Fruit fly (Drosophila melanogaster) whole organism, prepupa: Measurements from ENCODE around the gene CG4768.

ENCODE experiments used
- CG10631 ChIP-seq: fragments of 200-800 bp; sonication (Bioruptor generic); optimal IDR thresholded peaks from 2 replicates; lab custom pipeline; 2016; ENCODE audit warnings: missing biosample characterization, missing genetic modification characterization
- CG10669 ChIP-seq: fragments of 200-800 bp; sonication (Bioruptor generic); optimal IDR thresholded peaks from 3 replicates; lab custom pipeline; 2018; ENCODE audit warnings: missing biosample characterization, mild to moderate bottlenecking, missing genetic modification characterization, moderate library complexity
- CG11294 ChIP-seq: fragments of 200-800 bp; sonication (Bioruptor generic); IDR thresholded peaks from 2 replicates; pipeline ENCODE4 v1.3.6; 2022; ENCODE audit warnings: missing biosample characterization, missing genetic modification characterization
- CG15336 ChIP-seq: fragments of 200-800 bp; sonication (Bioruptor generic); IDR thresholded peaks from 2 replicates; pipeline ENCODE4 v1.3.6; 2022; ENCODE audit warnings: missing biosample characterization, missing genetic modification characterization
- CG1621 ChIP-seq: fragments of 200-800 bp; sonication (Bioruptor generic); optimal IDR thresholded peaks from 3 replicates; lab custom pipeline; 2018; ENCODE audit warnings: missing biosample characterization, mild to moderate bottlenecking, missing genetic modification characterization
- CG16779 ChIP-seq: fragments of 200-800 bp; sonication (Bioruptor generic); optimal IDR thresholded peaks from 3 replicates; lab custom pipeline; 2017; ENCODE audit warnings: missing biosample characterization, mild to moderate bottlenecking, missing genetic modification characterization
- CG3032 ChIP-seq: fragments of 200-800 bp; optimal IDR thresholded peaks from 2 replicates; lab custom pipeline; 2019; ENCODE audit warnings: missing biosample characterization, mild to moderate bottlenecking, missing genetic modification characterization, moderate library complexity
- CG31627 ChIP-seq: fragments of 200-800 bp; sonication (Bioruptor generic); optimal IDR thresholded peaks from 3 replicates; lab custom pipeline; 2016; ENCODE audit warnings: missing biosample characterization, missing genetic modification characterization
- CG32006 ChIP-seq: fragments of 200-800 bp; sonication (Bioruptor generic); optimal IDR thresholded peaks from 3 replicates; lab custom pipeline; 2017; ENCODE audit warnings: missing biosample characterization, mild to moderate bottlenecking, missing genetic modification characterization
- CG34406 ChIP-seq: fragments of 200-800 bp; sonication (Bioruptor generic); optimal IDR thresholded peaks from 3 replicates; lab custom pipeline; 2016; ENCODE audit warnings: missing biosample characterization, missing genetic modification characterization
- CG3919 ChIP-seq: fragments of 200-800 bp; sonication (Bioruptor generic); optimal IDR thresholded peaks from 3 replicates; lab custom pipeline; 2016; ENCODE audit warnings: missing biosample characterization, missing genetic modification characterization
- CG6163 ChIP-seq: fragments of 200-800 bp; sonication (Bioruptor generic); IDR thresholded peaks from 3 replicates; pipeline ENCODE4 v1.3.6; 2022; ENCODE audit warnings: missing biosample characterization, missing genetic modification characterization
- CG6276 ChIP-seq: fragments of 200-800 bp; sonication (Bioruptor generic); optimal IDR thresholded peaks from 2 replicates; lab custom pipeline; 2017; ENCODE audit warnings: missing biosample characterization, mild to moderate bottlenecking, missing genetic modification characterization
- CG6792 ChIP-seq: fragments of 200-800 bp; sonication (Bioruptor generic); optimal IDR thresholded peaks from 3 replicates; lab custom pipeline; 2016; ENCODE audit warnings: missing biosample characterization, missing genetic modification characterization
- CG6808 ChIP-seq: fragments of 200-800 bp; sonication (Bioruptor generic); optimal IDR thresholded peaks from 3 replicates; lab custom pipeline; 2017; ENCODE audit warnings: missing biosample characterization, missing genetic modification characterization, mild to moderate bottlenecking, moderate library complexity, missing genetic modification reagents
- CG6854 ChIP-seq: fragments of 200-800 bp; sonication (Bioruptor generic); optimal IDR thresholded peaks from 2 replicates; lab custom pipeline; 2017; ENCODE audit warnings: missing biosample characterization, mild to moderate bottlenecking, missing genetic modification characterization
- CG7368 ChIP-seq: fragments of 200-800 bp; sonication (Bioruptor generic); optimal IDR thresholded peaks from 3 replicates; lab custom pipeline; 2016; ENCODE audit warnings: missing biosample characterization, missing genetic modification characterization
- CG8119 ChIP-seq: fragments of 200-800 bp; sonication (Bioruptor generic); IDR thresholded peaks from 3 replicates; pipeline ENCODE4 v1.3.6; 2022; ENCODE audit warnings: missing biosample characterization, missing genetic modification characterization
- CG8632 ChIP-seq: fragments of 200-800 bp; sonication (Bioruptor generic); optimal IDR thresholded peaks from 3 replicates; lab custom pipeline; 2016; ENCODE audit warnings: missing biosample characterization, missing genetic modification characterization
- Eip75B ChIP-seq: fragments of 200-800 bp; sonication (Bioruptor generic); optimal IDR thresholded peaks from 3 replicates; lab custom pipeline; 2016; ENCODE audit warnings: missing biosample characterization, missing genetic modification characterization
- Eip78C ChIP-seq: fragments of 200-800 bp; sonication (Bioruptor generic); peaks from one replicate; lab custom pipeline; 2016; ENCODE audit warnings: missing biosample characterization, missing genetic modification characterization
- Ets96B ChIP-seq: fragments of 200-800 bp; optimal IDR thresholded peaks from 2 replicates; lab custom pipeline; 2019; ENCODE audit warnings: missing biosample characterization, mild to moderate bottlenecking, missing genetic modification characterization, moderate library complexity
- Gug ChIP-seq: fragments of 200-800 bp; sonication (Bioruptor generic); IDR thresholded peaks from 2 replicates; pipeline ENCODE4 v1.3.6; 2022; ENCODE audit warnings: missing biosample characterization, missing genetic modification characterization
- Hr4 ChIP-seq: fragments of 200-800 bp; sonication (Bioruptor generic); optimal IDR thresholded peaks from 3 replicates; lab custom pipeline; 2016; ENCODE audit warnings: missing biosample characterization, missing genetic modification characterization
- Met ChIP-seq: fragments of 200-800 bp; sonication (Bioruptor generic); optimal IDR thresholded peaks from 3 replicates; lab custom pipeline; 2016; ENCODE audit warnings: missing biosample characterization, missing genetic modification characterization
- OdsH ChIP-seq: fragments of 200-800 bp; sonication (Bioruptor generic); optimal IDR thresholded peaks from 3 replicates; lab custom pipeline; 2016; ENCODE audit warnings: missing biosample characterization, missing genetic modification characterization
- Smox ChIP-seq: fragments of 200-800 bp; sonication (Bioruptor generic); optimal IDR thresholded peaks from 3 replicates; lab custom pipeline; 2016; ENCODE audit warnings: missing biosample characterization, missing genetic modification characterization
- Sox14 ChIP-seq: fragments of 200-800 bp; sonication (Bioruptor generic); optimal IDR thresholded peaks from 3 replicates; lab custom pipeline; 2016; ENCODE audit warnings: missing biosample characterization, missing genetic modification characterization
- Sox15 ChIP-seq: fragments of 200-800 bp; sonication (Bioruptor generic); optimal IDR thresholded peaks from 3 replicates; lab custom pipeline; 2016; ENCODE audit warnings: missing biosample characterization, missing genetic modification characterization
- acj6 ChIP-seq: fragments of 200-800 bp; sonication (Bioruptor generic); optimal IDR thresholded peaks from 3 replicates; lab custom pipeline; 2016; ENCODE audit warnings: missing biosample characterization, missing genetic modification characterization
- eg ChIP-seq: fragments of 200-800 bp; sonication (Bioruptor generic); IDR thresholded peaks from 3 replicates; pipeline ENCODE4 v1.3.6; 2022; ENCODE audit warnings: missing biosample characterization, missing genetic modification characterization
- fd85E ChIP-seq: fragments of 200-800 bp; sonication (Bioruptor generic); optimal IDR thresholded peaks from 3 replicates; lab custom pipeline; 2016; ENCODE audit warnings: missing biosample characterization, missing genetic modification characterization
- fkh ChIP-seq: fragments of 200-800 bp; sonication (Bioruptor generic); optimal IDR thresholded peaks from 3 replicates; lab custom pipeline; 2017; ENCODE audit warnings: missing biosample characterization, mild to moderate bottlenecking, missing genetic modification characterization, moderate library complexity
- lz ChIP-seq: fragments of 200-800 bp; sonication (Bioruptor generic); optimal IDR thresholded peaks from 3 replicates; lab custom pipeline; 2016; ENCODE audit warnings: missing biosample characterization, missing genetic modification characterization
- net ChIP-seq: fragments of 200-800 bp; sonication (Bioruptor generic); optimal IDR thresholded peaks from 3 replicates; lab custom pipeline; 2016; ENCODE audit warnings: missing biosample characterization, missing genetic modification characterization
- pdm3 ChIP-seq: fragments of 200-800 bp; sonication (Bioruptor generic); optimal IDR thresholded peaks from 3 replicates; lab custom pipeline; 2016; ENCODE audit warnings: missing biosample characterization, missing genetic modification characterization
- salr ChIP-seq, 2 experiments: fragments of 200-800 bp; sonication (Bioruptor generic); optimal IDR thresholded peaks; 3 replicates each; lab custom pipeline; 2016 to 2018; ENCODE audit warnings: missing biosample characterization in 2 of 2, missing genetic modification characterization in 2 of 2, mild to moderate bottlenecking in 1 of 2
- spab ChIP-seq: fragments of 200-800 bp; sonication (Bioruptor generic); optimal IDR thresholded peaks from 2 replicates; lab custom pipeline; 2017; ENCODE audit warnings: missing biosample characterization, mild to moderate bottlenecking, missing genetic modification characterization, missing genetic modification reagents
- ss ChIP-seq, 2 experiments: fragments of 200-800 bp; sonication (Bioruptor generic); optimal IDR thresholded peaks; 2 replicates in 1 of 2; 3 replicates in 1 of 2; lab custom pipeline; 2017 to 2018; ENCODE audit warnings: mild to moderate bottlenecking in 2 of 2, missing biosample characterization in 2 of 2, missing genetic modification characterization in 2 of 2, moderate library complexity in 1 of 2
- svp ChIP-seq: fragments of 200-800 bp; sonication (Bioruptor generic); peaks from one replicate; lab custom pipeline; 2016; ENCODE audit warnings: missing biosample characterization, missing genetic modification characterization
- topi ChIP-seq: fragments of 200-800 bp; sonication (Bioruptor generic); optimal IDR thresholded peaks from 3 replicates; lab custom pipeline; 2016; ENCODE audit warnings: missing biosample characterization, missing genetic modification characterization

The CG4768 gene

dm6 chrX:16811213-16811749 is 19.4 kb downstream of the CG4768 start, which contains the start of gene CG4829 (continued):
- TF ChIP-seq CG7368: peak; percentile 38
- TF ChIP-seq Hr4: peak; percentile 41

- TF ChIP-seq Eip78C (GFP tag; lab: Kevin White, UChicago): peak; percentile 47
- peak; percentile 15; the same call in 1 of the 2 replicates for TF ChIP-seq CG15336
- TF ChIP-seq CG8119 (GFP tag; lab: Robert Waterston, UW): peak; percentile 25; the same call in 1 of the 3 replicates
- no peak for TF ChIP-seq CG6276 (GFP tag; lab: Kevin White, UChicago)
- peak; percentile 8 for TF ChIP-seq CG8632
- no peak for TF ChIP-seq lz
- TF ChIP-seq Sox15 (GFP tag; lab: Kevin White, UChicago): no peak
- peak; percentile 13 for TF ChIP-seq CG34406 (GFP tag; lab: Kevin White, UChicago)
Measured at dm6 chrX:16813226-16813625, 21.3 kb downstream of the CG4768 start.

- TF ChIP-seq spab (GFP tag; lab: Kevin White, UChicago): no peak
- TF ChIP-seq ss (GFP tag; optimal IDR thresholded peaks at IDR 0.05; lab: Kevin White, UChicago): no peak
- TF ChIP-seq CG7368: peak; percentile 4
- TF ChIP-seq CG3919 (GFP tag; lab: Kevin White, UChicago): peak; percentile 16
- no peak for TF ChIP-seq fd85E
- peak; percentile 6 for TF ChIP-seq CG10631 (GFP tag; lab: Kevin White, UChicago)
- TF ChIP-seq Ets96B (tag; lab: Kevin White, UChicago): peak; percentile 1
- peak; percentile 18 for TF ChIP-seq Hr4
- TF ChIP-seq pdm3 (GFP tag; lab: Kevin White, UChicago): peak; percentile 7
- no peak for TF ChIP-seq CG6792 (GFP tag; lab: Kevin White, UChicago)
- TF ChIP-seq CG6854: no peak
- TF ChIP-seq Eip78C (GFP tag; lab: Kevin White, UChicago): peak; percentile 69
- peak; percentile 31 for TF ChIP-seq OdsH
- 0 out of 2 replicates have a peak, but pooled peaks have one; percentile 44 for TF ChIP-seq CG15336
- TF ChIP-seq Met: peak; percentile 7
- TF ChIP-seq Smox (GFP tag; lab: Kevin White, UChicago): no peak
- TF ChIP-seq CG11294 (GFP tag; lab: Robert Waterston, UW): peak; percentile 26; the same call in 1 of the 2 replicates
- TF ChIP-seq svp (GFP tag; lab: Kevin White, UChicago): peak; percentile 60
- TF ChIP-seq CG10669 (GFP tag; lab: Kevin White, UChicago): peak; percentile 14
- peak; percentile 12 for TF ChIP-seq acj6 (GFP tag; lab: Kevin White, UChicago)
- no peak for TF ChIP-seq Sox14 (GFP tag; lab: Kevin White, UChicago)
- TF ChIP-seq eg (GFP tag; lab: Robert Waterston, UW): peak; percentile 40; the same call in 1 of the 3 replicates
- peak; percentile 29 for TF ChIP-seq topi (GFP tag; lab: Kevin White, UChicago)
- peak; percentile 38 for TF ChIP-seq CG32006 (GFP tag; lab: Kevin White, UChicago)
- 0 out of 3 replicates have a peak, but pooled peaks have one; percentile 26 for TF ChIP-seq CG6163
- TF ChIP-seq, all 60 proteins: peak for 18
Measured at dm6 chrX:16814351-16814750, 22.4 kb downstream of the CG4768 start.

dm6 chrX:16815168-16815567 is 23.2 kb downstream of the CG4768 start:
- TF ChIP-seq fd85E (no peak), eg (GFP tag; lab: Robert Waterston, UW) (peak; percentile 68; the same call in 2 of the 3 replicates), salr (GFP tag; optimal IDR thresholded peaks at IDR 0.05; lab: Kevin White, UChicago) (peak in 1 of 2 experiments; percentile 27), CG3919 (GFP tag; lab: Kevin White, UChicago) (peak; percentile 22), CG8119 (GFP tag; lab: Robert Waterston, UW) (peak; percentile 72), CG31627 (GFP tag; lab: Kevin White, UChicago) (no peak), CG16779 (tag; lab: Kevin White, UChicago) (no peak), OdsH (peak; percentile 21), CG15336 (peak; percentile 80), Eip78C (GFP tag; lab: Kevin White, UChicago) (peak; percentile 78), Gug (GFP tag; lab: Robert Waterston, UW) (peak; percentile 55), CG6276 (GFP tag; lab: Kevin White, UChicago) (peak; percentile 35), CG10631 (GFP tag; lab: Kevin White, UChicago) (peak; percentile 6), CG6854 (no peak), CG3032 (tag; lab: Kevin White, UChicago) (peak; percentile 43), fkh (GFP tag; lab: Kevin White, UChicago) (no peak), svp (GFP tag; lab: Kevin White, UChicago) (peak; percentile 73), net (GFP tag; lab: Kevin White, UChicago) (no peak), Smox (GFP tag; lab: Kevin White, UChicago) (peak; percentile 1), spab (GFP tag; lab: Kevin White, UChicago) (peak; percentile 0), Met (peak; percentile 10), ss (GFP tag; optimal IDR thresholded peaks at IDR 0.05; lab: Kevin White, UChicago) (peak; percentile 43 to 48), Eip75B (GFP tag; lab: Kevin White, UChicago) (peak; percentile 15), CG6163 (peak; percentile 59; the same call in 1 of the 3 replicates), Sox15 (GFP tag; lab: Kevin White, UChicago) (no peak), CG1621 (tag; lab: Kevin White, UChicago) (no peak), Ets96B (tag; lab: Kevin White, UChicago) (peak; percentile 22), Hr4 (peak; percentile 37), acj6 (GFP tag; lab: Kevin White, UChicago) (peak; percentile 15), Sox14 (GFP tag; lab: Kevin White, UChicago) (no peak), CG6808 (GFP tag; lab: Kevin White, UChicago) (peak; percentile 24), pdm3 (GFP tag; lab: Kevin White, UChicago) (peak; percentile 22)
